Worm (Caenorhabditis elegans) whole organism, early embryonic: Measurements from ENCODE around the gene F26F4.9.

ENCODE experiments used
- F13C5.2 ChIP-seq: sonication (generic microtip); optimal IDR thresholded peaks from 2 replicates; lab custom pipeline; 2017; ENCODE audit warnings: mild to moderate bottlenecking, missing genetic modification characterization, inconsistent platforms, missing compliant biosample characterization
- ama-1 ChIP-seq: fragments of 150-350 bp; optimal IDR thresholded peaks from 2 replicates; lab custom pipeline; 2014
- ceh-13 ChIP-seq: fragments of 200-800 bp; sonication (Bioruptor generic); optimal IDR thresholded peaks from 2 replicates; lab custom pipeline; 2018; ENCODE audit warnings: mild to moderate bottlenecking, missing genetic modification characterization, missing compliant biosample characterization
- ceh-36 ChIP-seq: sonication (generic microtip); optimal IDR thresholded peaks from 2 replicates; lab custom pipeline; 2016; ENCODE audit warnings: missing genetic modification characterization, inconsistent platforms, missing compliant biosample characterization
- hmg-4 ChIP-seq: fragments of 200-800 bp; sonication (Bioruptor generic); optimal IDR thresholded peaks from 2 replicates; lab custom pipeline; 2018; ENCODE audit warnings: mild to moderate bottlenecking, missing genetic modification characterization, missing compliant biosample characterization
- hnd-1 ChIP-seq: sonication (generic microtip); optimal IDR thresholded peaks from 2 replicates; lab custom pipeline; 2016; ENCODE audit warnings: missing genetic modification characterization, missing compliant biosample characterization
- sea-1 ChIP-seq: fragments of 200-800 bp; sonication (Bioruptor generic); conservative IDR thresholded peaks from 2 replicates; pipeline ENCODE4 v1.3.6; 2022; ENCODE audit warnings: missing genetic modification characterization, missing compliant biosample characterization

- TF ChIP-seq ama-1 (lab: Kevin White, UChicago) (no peak), ceh-13 (no peak), sea-1 (GFP tag; lab: Robert Waterston, UW) (no peak), hmg-4 (GFP tag; lab: Kevin White, UChicago) (peak; percentile 79), hnd-1 (tag; lab: Kevin White, UChicago) (peak; percentile 12), ceh-36 (tag; lab: Kevin White, UChicago) (peak; percentile 40), F13C5.2 (peak; percentile 58)
Measured at ce11 chrIII:4947352-4947751, 35.0 kb upstream of the F26F4.9 start.
